Fruit fly (Drosophila melanogaster) whole organism, embryonic: Measurements from ENCODE around the gene RpS7.
A peak's percentile ranks its signal among the peaks of the same experiment; 100 is the strongest.

Experiments
- Antp ChIP-seq: fragments of 200-800 bp; sonication (Bioruptor generic); optimal IDR thresholded peaks from 3 replicates; lab custom pipeline; 2016; ENCODE audit warnings: missing biosample characterization, missing genetic modification characterization
- CG11456 ChIP-seq: fragments of 200-800 bp; sonication (Bioruptor generic); IDR thresholded peaks from 3 replicates; pipeline ENCODE4 v1.3.6; 2022; ENCODE audit warnings: missing biosample characterization, missing genetic modification characterization
- CG12744 ChIP-seq: fragments of 200-800 bp; sonication (Bioruptor generic); optimal IDR thresholded peaks from 2 replicates; lab custom pipeline; 2016; ENCODE audit warnings: missing biosample characterization, missing genetic modification characterization
- CG15601 ChIP-seq: fragments of 200-800 bp; sonication (Bioruptor generic); optimal IDR thresholded peaks from 3 replicates; lab custom pipeline; 2019; ENCODE audit warnings: missing biosample characterization, mild to moderate bottlenecking, missing genetic modification characterization, moderate library complexity
- CG1602 ChIP-seq: fragments of 200-800 bp; sonication (Bioruptor generic); optimal IDR thresholded peaks from 3 replicates; lab custom pipeline; 2016; ENCODE audit warnings: missing biosample characterization, missing genetic modification characterization
- CG1792 ChIP-seq: fragments of 200-800 bp; sonication (Bioruptor generic); optimal IDR thresholded peaks from 2 replicates; lab custom pipeline; 2016; ENCODE audit warnings: missing biosample characterization, missing genetic modification characterization
- CG2116 ChIP-seq: fragments of 200-800 bp; sonication (Bioruptor generic); optimal IDR thresholded peaks from 3 replicates; lab custom pipeline; 2018; ENCODE audit warnings: missing biosample characterization, mild to moderate bottlenecking, missing genetic modification characterization
- CG31441 ChIP-seq: fragments of 200-800 bp; sonication (Bioruptor generic); IDR thresholded peaks from 2 replicates; pipeline ENCODE4 v1.3.6; 2022; ENCODE audit warnings: missing biosample characterization, missing genetic modification characterization
- CG3281 ChIP-seq: fragments of 200-800 bp; sonication (Bioruptor generic); optimal IDR thresholded peaks from 3 replicates; lab custom pipeline; 2017; ENCODE audit warnings: missing biosample characterization, mild to moderate bottlenecking, missing genetic modification characterization
- CG3847 ChIP-seq: fragments of 200-800 bp; sonication (Bioruptor generic); IDR thresholded peaks from 2 replicates; pipeline ENCODE4 v1.3.6; 2022; ENCODE audit warnings: missing biosample characterization, missing genetic modification characterization
- CG4360 ChIP-seq: fragments of 200-800 bp; sonication (Bioruptor generic); IDR thresholded peaks from 2 replicates; pipeline ENCODE4 v1.3.6; 2022; ENCODE audit warnings: missing biosample characterization, missing genetic modification characterization
- CG6765 ChIP-seq: fragments of 200-800 bp; sonication (Bioruptor generic); optimal IDR thresholded peaks from 3 replicates; lab custom pipeline; 2017; ENCODE audit warnings: missing biosample characterization, mild to moderate bottlenecking, missing genetic modification characterization
- CG7372 ChIP-seq: fragments of 200-800 bp; sonication (Bioruptor generic); IDR thresholded peaks from 2 replicates; pipeline ENCODE4 v1.3.6; 2022; ENCODE audit warnings: missing biosample characterization, missing genetic modification characterization
- CG7963 ChIP-seq: fragments of 200-800 bp; sonication (Bioruptor generic); IDR thresholded peaks from 3 replicates; pipeline ENCODE4 v1.3.6; 2022; ENCODE audit warnings: missing biosample characterization, missing genetic modification characterization; ENCODE audit not compliant: partially characterized antibody
- CG7987 ChIP-seq: fragments of 200-800 bp; sonication (Bioruptor generic); optimal IDR thresholded peaks from 2 replicates; lab custom pipeline; 2018; ENCODE audit warnings: missing biosample characterization, mild to moderate bottlenecking, missing genetic modification characterization, moderate library complexity
- CG8944 ChIP-seq: fragments of 200-800 bp; sonication (Bioruptor generic); optimal IDR thresholded peaks from 3 replicates; lab custom pipeline; 2016; ENCODE audit warnings: missing biosample characterization, missing genetic modification characterization
- CG9215 ChIP-seq: fragments of 200-800 bp; sonication (Bioruptor generic); IDR thresholded peaks from 2 replicates; pipeline ENCODE4 v1.3.6; 2022; ENCODE audit warnings: missing biosample characterization, missing genetic modification characterization
- CG9876 ChIP-seq: fragments of 200-800 bp; sonication (Bioruptor generic); optimal IDR thresholded peaks from 2 replicates; lab custom pipeline; 2016; ENCODE audit warnings: missing biosample characterization, missing genetic modification characterization
- CHES-1-like ChIP-seq: fragments of 200-800 bp; sonication (Bioruptor generic); optimal IDR thresholded peaks from 2 replicates; lab custom pipeline; 2016; ENCODE audit warnings: missing biosample characterization, missing genetic modification characterization
- Dad ChIP-seq: fragments of 200-800 bp; sonication (Bioruptor generic); optimal IDR thresholded peaks from 3 replicates; lab custom pipeline; 2016; ENCODE audit warnings: missing biosample characterization, missing genetic modification characterization
- Dip3 ChIP-seq: fragments of 200-800 bp; sonication (Bioruptor generic); optimal IDR thresholded peaks from 3 replicates; lab custom pipeline; 2016; ENCODE audit warnings: missing biosample characterization, missing genetic modification characterization
- Doc2 ChIP-seq: fragments of 200-800 bp; sonication (Bioruptor generic); IDR thresholded peaks from 2 replicates; pipeline ENCODE4 v1.3.6; 2022; ENCODE audit warnings: missing biosample characterization, missing genetic modification characterization
- Doc3 ChIP-seq: fragments of 200-800 bp; sonication (Bioruptor generic); IDR thresholded peaks from 3 replicates; pipeline ENCODE4 v1.3.6; 2022; ENCODE audit warnings: missing biosample characterization, missing genetic modification characterization; ENCODE audit not compliant: partially characterized antibody
- Ets65A ChIP-seq: fragments of 200-800 bp; sonication (Bioruptor generic); peaks from one replicate; lab custom pipeline; 2016; ENCODE audit warnings: missing biosample characterization, missing genetic modification characterization
- Hr78 ChIP-seq, 2 experiments: fragments of 200-800 bp in 1 of 2; fragments of >200 bp in 1 of 2; sonication (Bioruptor generic) in 1 of 2; optimal IDR thresholded peaks; 2 replicates each; lab custom pipeline; 2017 to 2019; ENCODE audit warnings: missing biosample characterization in 2 of 2, missing genetic modification characterization in 2 of 2, mild to moderate bottlenecking in 1 of 2, moderate library complexity in 1 of 2
- Kr ChIP-seq: fragments of 200-800 bp; sonication (Bioruptor generic); optimal IDR thresholded peaks from 2 replicates; lab custom pipeline; 2017; ENCODE audit warnings: missing biosample characterization, mild to moderate bottlenecking, missing genetic modification characterization
- Lpt ChIP-seq: fragments of >200 bp; optimal IDR thresholded peaks from 2 replicates; lab custom pipeline; 2018; ENCODE audit warnings: missing biosample characterization, missing genetic modification characterization
- NC2β ChIP-seq: fragments of 200-800 bp; sonication (Bioruptor generic); optimal IDR thresholded peaks from 2 replicates; lab custom pipeline; 2016; ENCODE audit warnings: missing biosample characterization, missing genetic modification characterization
- Oli ChIP-seq: fragments of 200-800 bp; sonication (Bioruptor generic); optimal IDR thresholded peaks from 2 replicates; lab custom pipeline; 2018; ENCODE audit warnings: missing biosample characterization, mild to moderate bottlenecking, missing genetic modification characterization, moderate library complexity
- PHDP ChIP-seq: fragments of 200-800 bp; sonication (Bioruptor generic); optimal IDR thresholded peaks from 3 replicates; lab custom pipeline; 2018; ENCODE audit warnings: missing biosample characterization, mild to moderate bottlenecking, missing genetic modification characterization, moderate library complexity
- Rfx ChIP-seq: fragments of 200-800 bp; sonication (Bioruptor generic); IDR thresholded peaks from 2 replicates; pipeline ENCODE4 v1.3.6; 2022; ENCODE audit warnings: missing biosample characterization, missing genetic modification characterization
- Spps ChIP-seq: fragments of 200-800 bp; sonication (Bioruptor generic); optimal IDR thresholded peaks from 2 replicates; lab custom pipeline; 2018; ENCODE audit warnings: missing biosample characterization, mild to moderate bottlenecking, missing genetic modification characterization
- Sry-β ChIP-seq: fragments of 200-800 bp; sonication (Bioruptor generic); optimal IDR thresholded peaks from 2 replicates; lab custom pipeline; 2018; ENCODE audit warnings: missing biosample characterization, mild to moderate bottlenecking, missing genetic modification characterization, moderate library complexity
- Sry-δ ChIP-seq: fragments of 200-800 bp; sonication (Bioruptor generic); optimal IDR thresholded peaks from 2 replicates; lab custom pipeline; 2016; ENCODE audit warnings: missing biosample characterization, missing genetic modification characterization
- Ssrp ChIP-seq: fragments of 200-800 bp; sonication (Bioruptor generic); optimal IDR thresholded peaks from 2 replicates; lab custom pipeline; 2018; ENCODE audit warnings: missing biosample characterization, mild to moderate bottlenecking, missing genetic modification characterization, moderate library complexity
- YL-1 ChIP-seq: fragments of 200-800 bp; sonication (Bioruptor generic); optimal IDR thresholded peaks from 3 replicates; lab custom pipeline; 2017; ENCODE audit warnings: missing biosample characterization, mild to moderate bottlenecking, missing genetic modification characterization
- aop ChIP-seq: fragments of 200-800 bp; sonication (Bioruptor generic); IDR thresholded peaks from 2 replicates; pipeline ENCODE4 v1.3.6; 2022; ENCODE audit warnings: missing biosample characterization, missing genetic modification characterization
- ash1 ChIP-seq: fragments of 200-800 bp; sonication (Bioruptor generic); optimal IDR thresholded peaks from 2 replicates; lab custom pipeline; 2018; ENCODE audit warnings: missing biosample characterization, mild to moderate bottlenecking, missing genetic modification characterization
- br ChIP-seq: fragments of >200 bp; optimal IDR thresholded peaks from 2 replicates; lab custom pipeline; 2017
- eve ChIP-seq, 2 experiments: fragments of >200 bp; optimal IDR thresholded peaks; 2 replicates each; lab custom pipeline; 2017; ENCODE audit warnings: missing biosample characterization in 2 of 2, missing genetic modification characterization in 2 of 2
- eyg ChIP-seq: fragments of 200-800 bp; sonication (Bioruptor generic); optimal IDR thresholded peaks from 3 replicates; lab custom pipeline; 2016; ENCODE audit warnings: missing biosample characterization, missing genetic modification characterization
- fru ChIP-seq: fragments of >200 bp; optimal IDR thresholded peaks from 2 replicates; lab custom pipeline; 2017
- gce ChIP-seq: fragments of 200-800 bp; sonication (Bioruptor generic); IDR thresholded peaks from 3 replicates; pipeline ENCODE4 v1.3.6; 2022; ENCODE audit warnings: missing biosample characterization, missing genetic modification characterization
- gsb-n ChIP-seq: fragments of 200-800 bp; sonication (Bioruptor generic); optimal IDR thresholded peaks from 3 replicates; lab custom pipeline; 2018; ENCODE audit warnings: missing biosample characterization, mild to moderate bottlenecking, missing genetic modification characterization
- gt ChIP-seq: fragments of 200-800 bp; sonication (Bioruptor generic); IDR thresholded peaks from 2 replicates; pipeline ENCODE4 v1.3.6; 2022; ENCODE audit warnings: missing biosample characterization, missing genetic modification characterization
- ken ChIP-seq: fragments of 200-800 bp; sonication (Bioruptor generic); IDR thresholded peaks from 3 replicates; pipeline ENCODE4 v1.3.6; 2022; ENCODE audit warnings: missing biosample characterization, missing genetic modification characterization
- kni ChIP-seq: fragments of 200-800 bp; sonication (Bioruptor generic); optimal IDR thresholded peaks from 3 replicates; lab custom pipeline; 2017; ENCODE audit warnings: mild to moderate bottlenecking, missing biosample characterization, missing genetic modification reagents, missing genetic modification characterization
- nom ChIP-seq: fragments of 200-800 bp; sonication (Bioruptor generic); optimal IDR thresholded peaks from 2 replicates; lab custom pipeline; 2017; ENCODE audit warnings: missing biosample characterization, missing genetic modification characterization, mild to moderate bottlenecking, moderate library complexity, missing genetic modification reagents
- phol ChIP-seq: fragments of 200-800 bp; sonication (Bioruptor generic); optimal IDR thresholded peaks from 3 replicates; lab custom pipeline; 2018; ENCODE audit warnings: missing biosample characterization, mild to moderate bottlenecking, missing genetic modification characterization, moderate library complexity
- prd ChIP-seq, 3 experiments: fragments of >200 bp in 2 of 3; fragments of 200-800 bp in 1 of 3; sonication (Bioruptor generic) in 1 of 3; optimal IDR thresholded peaks in 2 of 3; IDR thresholded peaks in 1 of 3; 2 replicates in 2 of 3; 3 replicates in 1 of 3; pipeline versions ENCODE4 v1.3.6 to Lab custom; 2017 to 2022; ENCODE audit warnings: missing biosample characterization in 1 of 3, missing genetic modification characterization in 1 of 3
- row ChIP-seq: fragments of 200-800 bp; sonication (Bioruptor generic); IDR thresholded peaks from 3 replicates; pipeline ENCODE4 v1.3.6; 2022; ENCODE audit warnings: missing biosample characterization, missing genetic modification characterization
- scrt ChIP-seq: fragments of 200-800 bp; sonication (Bioruptor generic); optimal IDR thresholded peaks from 2 replicates; lab custom pipeline; 2018; ENCODE audit warnings: missing biosample characterization, mild to moderate bottlenecking, missing genetic modification characterization, moderate library complexity
- sob ChIP-seq: fragments of 200-800 bp; sonication (Bioruptor generic); IDR thresholded peaks from 2 replicates; pipeline ENCODE4 v1.3.6; 2022; ENCODE audit warnings: missing biosample characterization, missing genetic modification characterization

RpS7 gene

dm6 chr3R:30198793-30199192 is 10.0 kb downstream of the RpS7 start (continued):
- TF ChIP-seq sob (GFP tag; lab: Robert Waterston, UW) (no peak), NC2β (GFP tag; lab: Kevin White, UChicago) (no peak), Doc3 (GFP tag; lab: Robert Waterston, UW) (no peak), Hr78 (GFP tag; optimal IDR thresholded peaks at IDR 0.05; lab: Kevin White, UChicago) (no peak), scrt (GFP tag; lab: Kevin White, UChicago) (peak; percentile 20), eve (GFP tag; optimal IDR thresholded peaks at IDR 0.05; lab: Kevin White, UChicago) (no peak), CG3281 (GFP tag; lab: Kevin White, UChicago) (peak; percentile 71), CG11456 (GFP tag; lab: Robert Waterston, UW) (no peak), CG9215 (GFP tag; lab: Robert Waterston, UW) (no peak), eyg (GFP tag; lab: Kevin White, UChicago) (no peak), CG4360 (GFP tag; lab: Robert Waterston, UW) (no peak), Sry-β (no peak), aop (GFP tag; lab: Robert Waterston, UW) (no peak), CG1792 (GFP tag; lab: Kevin White, UChicago) (no peak), CG12744 (GFP tag; lab: Kevin White, UChicago) (no peak), Doc2 (no peak), Spps (tag; lab: Kevin White, UChicago) (no peak), Oli (tag; lab: Kevin White, UChicago) (no peak), CG3847 (GFP tag; lab: Robert Waterston, UW) (0 out of 2 replicates have a peak, but pooled peaks have one; percentile 8), CG15601 (tag; lab: Kevin White, UChicago) (peak; percentile 28), phol (tag; lab: Kevin White, UChicago) (no peak), Dad (GFP tag; lab: Kevin White, UChicago) (no peak), CG8944 (GFP tag; lab: Kevin White, UChicago) (no peak), CG1602 (no peak), CG6765 (GFP tag; lab: Kevin White, UChicago) (peak; percentile 73), prd (optimal IDR thresholded peaks at IDR 0.05; lab: Kevin White, UChicago) (no peak), prd (GFP tag; IDR thresholded peaks at IDR 0.05; lab: Robert Waterston, UW) (no peak), CG7987 (GFP tag; lab: Kevin White, UChicago) (no peak), gt (no peak), br (lab: Kevin White, UChicago) (no peak), CG7963 (no peak), fru (lab: Kevin White, UChicago) (no peak), Ets65A (GFP tag; lab: Kevin White, UChicago) (peak; percentile 57), CG2116 (GFP tag; lab: Kevin White, UChicago) (no peak), Kr (GFP tag; lab: Kevin White, UChicago) (no peak), ken (GFP tag; lab: Robert Waterston, UW) (no peak), CHES-1-like (GFP tag; lab: Kevin White, UChicago) (no peak), CG7372 (GFP tag; lab: Robert Waterston, UW) (no peak), nom (no peak), Antp (GFP tag; lab: Kevin White, UChicago) (no peak), gsb-n (tag; lab: Kevin White, UChicago) (no peak), row (GFP tag; lab: Robert Waterston, UW) (no peak), kni (peak; percentile 11), PHDP (tag; lab: Kevin White, UChicago) (peak; percentile 52), CG9876 (GFP tag; lab: Kevin White, UChicago) (no peak), YL-1 (GFP tag; lab: Kevin White, UChicago) (no peak), gce (no peak), Ssrp (no peak), Dip3 (no peak), Rfx (peak; percentile 43; the same call in 1 of the 2 replicates), Sry-δ (GFP tag; lab: Kevin White, UChicago) (no peak), ash1 (GFP tag; lab: Kevin White, UChicago) (peak; percentile 27), Lpt (GFP tag; lab: Kevin White, UChicago) (no peak), CG31441 (GFP tag; lab: Robert Waterston, UW) (no peak)
